Worm (Caenorhabditis elegans): ENCODE results near the gene Y43F4A.1.
A peak's percentile ranks its signal among the peaks of the same experiment; 100 is the strongest.

Gene Y43F4A.1

ce11 chrIII:13272227-13272626 lies 49.4 kb downstream of the Y43F4A.1 start:
- no peak for TF ChIP-seq C04F5.9 (tag; optimal IDR thresholded peaks at IDR 0.05)
- TF ChIP-seq nhr-19 (GFP tag; conservative IDR thresholded peaks at IDR 0.05), result no peak
- TF ChIP-seq efl-3 (GFP tag; optimal IDR thresholded peaks at IDR 0.05), result no peak
- peak; percentile 74 for TF ChIP-seq blmp-1 (tag; optimal IDR thresholded peaks at IDR 0.05)
- TF ChIP-seq fkh-8 (tag; optimal IDR thresholded peaks at IDR 0.05), result peak; percentile 15

ce11 chrIII:13272788-13273187 lies 49.9 kb downstream of the Y43F4A.1 start:
- TF ChIP-seq snu-23 (GFP tag; optimal IDR thresholded peaks at IDR 0.05), result no peak
- no peak for TF ChIP-seq F16B12.6 (tag; optimal IDR thresholded peaks at IDR 0.05)
- no peak for TF ChIP-seq zag-1 (tag; optimal IDR thresholded peaks at IDR 0.05)
- no peak for TF ChIP-seq grh-1 (GFP tag; IDR thresholded peaks at IDR 0.05)
- no peak for TF ChIP-seq blmp-1 (tag; optimal IDR thresholded peaks at IDR 0.05)
- TF ChIP-seq dpl-1 (GFP tag; optimal IDR thresholded peaks at IDR 0.05), result no peak
- no peak for TF ChIP-seq ets-5 (GFP tag; IDR thresholded peaks at IDR 0.05)
- no peak for TF ChIP-seq lin-15B (tag; optimal IDR thresholded peaks at IDR 0.05)
- TF ChIP-seq lin-35 (GFP tag; optimal IDR thresholded peaks at IDR 0.05), result no peak
- TF ChIP-seq aly-2 (tag; optimal IDR thresholded peaks at IDR 0.05), result no peak
- TF ChIP-seq lin-14 (GFP tag; optimal IDR thresholded peaks at IDR 0.05), result no peak
- no peak for TF ChIP-seq xbp-1 (tag; optimal IDR thresholded peaks at IDR 0.05)
- TF ChIP-seq unc-130 (tag; optimal IDR thresholded peaks at IDR 0.05), result no peak
- TF ChIP-seq mdl-1 (tag; optimal IDR thresholded peaks at IDR 0.05), result no peak

ce11 chrIII:13275784-13276183 lies 52.9 kb downstream of the Y43F4A.1 start:
- peak; percentile 30 for TF ChIP-seq ceh-8 (GFP tag; optimal IDR thresholded peaks at IDR 0.05)
- no peak for TF ChIP-seq C04F5.9 (tag; optimal IDR thresholded peaks at IDR 0.05)
- no peak for TF ChIP-seq hlh-4 (tag; optimal IDR thresholded peaks at IDR 0.05)
- TF ChIP-seq lir-3 (tag; optimal IDR thresholded peaks at IDR 0.05; ENCODE audit: poor library complexity), result peak; percentile 24
- peak; percentile 31 to 45 (median 37) for TF ChIP-seq dpl-1 (GFP tag; optimal IDR thresholded peaks at IDR 0.05)
- TF ChIP-seq dsc-1 (tag; optimal IDR thresholded peaks at IDR 0.05), result peak; percentile 77
- no peak for TF ChIP-seq aly-2 (tag; optimal IDR thresholded peaks at IDR 0.05)
- no peak for TF ChIP-seq zip-4 (GFP tag; optimal IDR thresholded peaks at IDR 0.05)
- no peak for TF ChIP-seq pag-3 (tag; optimal IDR thresholded peaks at IDR 0.05; ENCODE audit: borderline replicate concordance, insufficient read depth)
- TF ChIP-seq ztf-4 (tag; optimal IDR thresholded peaks at IDR 0.05), result peak; percentile 63
- peak; percentile 82 for TF ChIP-seq egl-13 (tag; optimal IDR thresholded peaks at IDR 0.05)
- TF ChIP-seq F16B12.6 (tag; optimal IDR thresholded peaks at IDR 0.05), result no peak
- no peak for TF ChIP-seq sox-4 (tag; optimal IDR thresholded peaks at IDR 0.05)
- TF ChIP-seq fkh-8 (tag; optimal IDR thresholded peaks at IDR 0.05), result peak; percentile 97
- TF ChIP-seq fos-1 (tag; optimal IDR thresholded peaks at IDR 0.05), result peak; percentile 65
- TF ChIP-seq ces-1 (GFP tag; optimal IDR thresholded peaks at IDR 0.05), result no peak
- TF ChIP-seq lin-13 (GFP tag; optimal IDR thresholded peaks at IDR 0.05), result peak; percentile 66
- TF ChIP-seq nhr-20 (tag; optimal IDR thresholded peaks at IDR 0.05), result peak; percentile 44
- peak; percentile 55 for TF ChIP-seq xbp-1 (tag; optimal IDR thresholded peaks at IDR 0.05)
- no peak for TF ChIP-seq C34B4.2 (tag; optimal IDR thresholded peaks at IDR 0.05)
- TF ChIP-seq rnt-1 (tag; optimal IDR thresholded peaks at IDR 0.05), result peak; percentile 37
- peak; percentile 57 for TF ChIP-seq pax-3 (tag; optimal IDR thresholded peaks at IDR 0.05)
- TF ChIP-seq C16A3.4 (tag; optimal IDR thresholded peaks at IDR 0.05), result peak; percentile 2
- no peak for TF ChIP-seq vab-15 (tag; optimal IDR thresholded peaks at IDR 0.05)
- peak; percentile 82 for TF ChIP-seq snu-23 (GFP tag; optimal IDR thresholded peaks at IDR 0.05)
- peak; percentile 67 to 80 for TF ChIP-seq efl-1 (optimal IDR thresholded peaks at IDR 0.05)
- TF ChIP-seq efl-1 (GFP tag; optimal IDR thresholded peaks at IDR 0.05 in 1 of 2), result peak; percentile 17 to 82
- TF ChIP-seq egl-27 (tag; optimal IDR thresholded peaks at IDR 0.05), result peak in 1 of 2 experiments; percentile 25
- no peak for TF ChIP-seq unc-62 (GFP tag; optimal IDR thresholded peaks at IDR 0.05)
- TF ChIP-seq nhr-77 (tag; optimal IDR thresholded peaks at IDR 0.05), result peak; percentile 20
- peak; percentile 83 for TF ChIP-seq tbx-2 (tag; optimal IDR thresholded peaks at IDR 0.05)
- TF ChIP-seq ceh-90 (tag; optimal IDR thresholded peaks at IDR 0.05), result no peak
- peak; percentile 46 for TF ChIP-seq jun-1 (tag; optimal IDR thresholded peaks at IDR 0.05)
- peak in 1 of 2 experiments; percentile 47 for TF ChIP-seq mdl-1 (tag; optimal IDR thresholded peaks at IDR 0.05)
- TF ChIP-seq unc-130 (tag; optimal IDR thresholded peaks at IDR 0.05), result no peak
- peak; percentile 20 for TF ChIP-seq snpc-4 (tag; optimal IDR thresholded peaks at IDR 0.05)
- TF ChIP-seq ama-1 (optimal IDR thresholded peaks at IDR 0.05), result no peak
- TF ChIP-seq grh-1 (GFP tag; IDR thresholded peaks at IDR 0.05), result no peak
- TF ChIP-seq zag-1 (tag; optimal IDR thresholded peaks at IDR 0.05), result peak; percentile 3
- TF ChIP-seq unc-30 (tag; optimal IDR thresholded peaks at IDR 0.05), result no peak
- TF ChIP-seq nhr-71 (tag; optimal IDR thresholded peaks at IDR 0.05), result peak; percentile 89
